Fruit fly (Drosophila melanogaster) S2 (cell line): ENCODE data around the gene CG14223.

Experiments
- CG8478 ChIP-seq: fragments of >200 bp; optimal IDR thresholded peaks from 2 replicates; lab custom pipeline; 2018
- CTCF ChIP-seq, 2 experiments: fragments of >200 bp; optimal IDR thresholded peaks; 2 replicates each; lab custom pipeline; 2018

- TF ChIP-seq CTCF (optimal IDR thresholded peaks at IDR 0.05; lab: Kevin White, UChicago) = no peak
- TF ChIP-seq CG8478 = no peak
Measured at dm6 chrX:19690050-19690449, 26.3 kb upstream of the CG14223 start.
